Worm (Caenorhabditis elegans) whole organism, mixed stage, embryonic: ENCODE results near the gene set-15.

Source experiments
- M03D4.4 ChIP-seq: sonication (generic microtip); optimal IDR thresholded peaks from 2 replicates; lab custom pipeline; 2017; ENCODE audit warnings: mild to moderate bottlenecking, missing genetic modification characterization, missing compliant biosample characterization
- bed-3 ChIP-seq: fragments of 200-800 bp; sonication (Bioruptor generic); optimal IDR thresholded peaks from 3 replicates; lab custom pipeline; 2018; ENCODE audit warnings: mild to moderate bottlenecking, missing genetic modification characterization, moderate library complexity, missing compliant biosample characterization
- blmp-1 ChIP-seq: fragments of 150-350 bp; optimal IDR thresholded peaks from 2 replicates; lab custom pipeline; 2014; ENCODE audit warnings: missing biosample characterization, missing genetic modification characterization
- ceh-39 ChIP-seq: fragments of 150-350 bp; optimal IDR thresholded peaks from 2 replicates; lab custom pipeline; 2014; ENCODE audit warnings: missing biosample characterization, missing genetic modification characterization
- ceh-43 ChIP-seq: fragments of 200-800 bp; sonication (Bioruptor generic); optimal IDR thresholded peaks from 2 replicates; lab custom pipeline; 2018; ENCODE audit warnings: mild to moderate bottlenecking, missing genetic modification characterization, moderate library complexity, missing compliant biosample characterization
- ceh-83 ChIP-seq: fragments of 200-800 bp; sonication (Bioruptor generic); optimal IDR thresholded peaks from 2 replicates; lab custom pipeline; 2018; ENCODE audit warnings: mild to moderate bottlenecking, missing genetic modification characterization, missing compliant biosample characterization
- ces-1 ChIP-seq: fragments of 150-350 bp; optimal IDR thresholded peaks from 2 replicates; lab custom pipeline; 2014; ENCODE audit warnings: missing biosample characterization, missing genetic modification reagents, missing genetic modification characterization
- cnd-1 ChIP-seq: fragments of 200-800 bp; sonication (Bioruptor generic); optimal IDR thresholded peaks from 2 replicates; lab custom pipeline; 2018; ENCODE audit warnings: mild to moderate bottlenecking, missing genetic modification characterization, missing compliant biosample characterization
- drap-1 ChIP-seq: fragments of 200-800 bp; sonication (Bioruptor generic); optimal IDR thresholded peaks from 3 replicates; lab custom pipeline; 2018; ENCODE audit warnings: mild to moderate bottlenecking, missing genetic modification characterization, missing compliant biosample characterization
- elt-1 ChIP-seq: sonication (generic microtip); optimal IDR thresholded peaks from 2 replicates; lab custom pipeline; 2017; ENCODE audit warnings: missing genetic modification characterization, mild to moderate bottlenecking, missing compliant biosample characterization, antibody characterized with exemption, moderate library complexity, borderline replicate concordance; ENCODE audit not compliant: insufficient read depth
- elt-3 ChIP-seq: fragments of 150-350 bp; optimal IDR thresholded peaks from 2 replicates; lab custom pipeline; 2014; ENCODE audit warnings: missing biosample characterization, missing genetic modification characterization
- flh-1 ChIP-seq: fragments of 200-800 bp; sonication (Bioruptor generic); optimal IDR thresholded peaks from 2 replicates; lab custom pipeline; 2018; ENCODE audit warnings: mild to moderate bottlenecking, missing genetic modification characterization, moderate library complexity, missing compliant biosample characterization
- ham-2 ChIP-seq: fragments of 200-800 bp; sonication (Bioruptor generic); optimal IDR thresholded peaks from 2 replicates; lab custom pipeline; 2018; ENCODE audit warnings: mild to moderate bottlenecking, missing genetic modification characterization, missing compliant biosample characterization
- hlh-1 ChIP-seq: fragments of 150-350 bp; optimal IDR thresholded peaks from 2 replicates; lab custom pipeline; 2014; ENCODE audit warnings: missing biosample characterization, missing genetic modification reagents, missing genetic modification characterization
- lin-13 ChIP-seq: fragments of 150-350 bp; optimal IDR thresholded peaks from 2 replicates; lab custom pipeline; 2014; ENCODE audit warnings: missing biosample characterization, missing genetic modification characterization
- lin-32 ChIP-seq: fragments of 200-800 bp; sonication (Bioruptor generic); optimal IDR thresholded peaks from 2 replicates; lab custom pipeline; 2018; ENCODE audit warnings: mild to moderate bottlenecking, missing genetic modification characterization, missing compliant biosample characterization
- lsy-2 ChIP-seq: fragments of 150-350 bp; optimal IDR thresholded peaks from 2 replicates; lab custom pipeline; 2014; ENCODE audit warnings: missing biosample characterization, missing genetic modification characterization
- mab-5 ChIP-seq: fragments of 150-350 bp; optimal IDR thresholded peaks from 2 replicates; lab custom pipeline; 2014; ENCODE audit warnings: missing biosample characterization, missing genetic modification characterization
- mep-1 ChIP-seq: fragments of 150-350 bp; optimal IDR thresholded peaks from 2 replicates; lab custom pipeline; 2017; ENCODE audit warnings: missing biosample characterization, missing genetic modification reagents, missing genetic modification characterization, inconsistent platforms
- mls-2 ChIP-seq: sonication (generic microtip); optimal IDR thresholded peaks from 2 replicates; lab custom pipeline; 2016; ENCODE audit warnings: mild to moderate bottlenecking, missing genetic modification characterization, moderate library complexity, missing compliant biosample characterization
- nhr-12 ChIP-seq: fragments of 150-350 bp; optimal IDR thresholded peaks from 2 replicates; lab custom pipeline; 2014; ENCODE audit warnings: missing biosample characterization, missing genetic modification characterization
- nhr-2 ChIP-seq: fragments of 150-350 bp; optimal IDR thresholded peaks from 2 replicates; lab custom pipeline; 2014; ENCODE audit warnings: missing biosample characterization, missing genetic modification characterization
- nhr-237 ChIP-seq: fragments of 150-350 bp; optimal IDR thresholded peaks from 2 replicates; lab custom pipeline; 2014; ENCODE audit warnings: missing biosample characterization, missing genetic modification characterization
- nhr-28 ChIP-seq: fragments of 150-350 bp; optimal IDR thresholded peaks from 2 replicates; lab custom pipeline; 2014; ENCODE audit warnings: missing biosample characterization, missing genetic modification characterization
- nhr-76 ChIP-seq: sonication (generic microtip); optimal IDR thresholded peaks from 2 replicates; lab custom pipeline; 2017; ENCODE audit warnings: missing biosample characterization, missing genetic modification characterization
- pha-4 ChIP-seq: fragments of 150-350 bp; optimal IDR thresholded peaks from 2 replicates; lab custom pipeline; 2018; ENCODE audit warnings: missing biosample characterization, missing genetic modification reagents, missing genetic modification characterization
- sem-2 ChIP-seq: fragments of 200-800 bp; sonication (Bioruptor generic); optimal IDR thresholded peaks from 2 replicates; lab custom pipeline; 2018; ENCODE audit warnings: mild to moderate bottlenecking, missing genetic modification characterization, missing compliant biosample characterization
- snpc-4 ChIP-seq: fragments of 150-350 bp; optimal IDR thresholded peaks from 2 replicates; lab custom pipeline; 2014; ENCODE audit warnings: missing biosample characterization, missing genetic modification characterization
- sptf-1 ChIP-seq: sonication (generic microtip); optimal IDR thresholded peaks from 2 replicates; lab custom pipeline; 2017; ENCODE audit warnings: mild to moderate bottlenecking, missing genetic modification characterization, moderate library complexity, missing compliant biosample characterization
- tbx-8 ChIP-seq: fragments of 200-800 bp; sonication (Bioruptor generic); optimal IDR thresholded peaks from 2 replicates; lab custom pipeline; 2018; ENCODE audit warnings: mild to moderate bottlenecking, missing genetic modification characterization, moderate library complexity, missing compliant biosample characterization
- unc-120 ChIP-seq: sonication (generic microtip); optimal IDR thresholded peaks from 2 replicates; lab custom pipeline; 2017; ENCODE audit warnings: missing genetic modification characterization, missing compliant biosample characterization; ENCODE audit not compliant: poor library complexity, severe bottlenecking
- unc-39 ChIP-seq: fragments of 150-350 bp; optimal IDR thresholded peaks from 2 replicates; lab custom pipeline; 2014; ENCODE audit warnings: missing biosample characterization, missing genetic modification characterization
- unc-62 ChIP-seq: fragments of 150-350 bp; optimal IDR thresholded peaks from 2 replicates; lab custom pipeline; 2014; ENCODE audit warnings: missing biosample characterization, missing genetic modification reagents, missing genetic modification characterization
- zip-8 ChIP-seq: fragments of 150-350 bp; optimal IDR thresholded peaks from 2 replicates; lab custom pipeline; 2014; ENCODE audit warnings: missing biosample characterization, missing genetic modification characterization
- ztf-11 ChIP-seq: fragments of 150-350 bp; optimal IDR thresholded peaks from 2 replicates; lab custom pipeline; 2014; ENCODE audit warnings: missing biosample characterization, missing genetic modification characterization

The set-15 gene

DNA sequence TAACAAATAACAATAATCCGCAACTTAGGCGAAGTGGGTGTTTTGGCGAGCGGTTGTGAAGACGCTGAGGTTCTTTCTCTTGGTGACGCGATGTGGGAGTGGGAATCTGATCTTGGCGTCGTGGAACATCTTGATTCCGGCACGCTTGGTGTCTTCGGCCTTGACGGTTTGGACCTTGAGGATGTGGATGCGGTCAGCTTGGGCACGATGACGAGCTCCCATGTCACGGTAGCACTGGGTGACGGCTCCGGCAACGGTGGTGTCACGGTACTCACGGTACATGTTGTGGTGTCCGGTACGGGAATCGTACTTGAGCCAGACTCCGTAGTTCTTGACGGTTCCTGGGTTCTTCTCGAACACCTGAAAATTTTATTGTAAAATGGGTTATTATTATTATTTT, 30.9 kb downstream of the set-15 start:
- no peak for TF ChIP-seq nhr-2
- TF ChIP-seq nhr-76 (tag; lab: Kevin White, UChicago): no peak
- no peak for TF ChIP-seq mep-1 (tag; lab: Kevin White, UChicago)
- no peak for TF ChIP-seq sem-2 (GFP tag; lab: Kevin White, UChicago)
- TF ChIP-seq snpc-4 (tag; lab: Kevin White, UChicago): no peak
- TF ChIP-seq unc-120 (tag; lab: Kevin White, UChicago): no peak
- no peak for TF ChIP-seq unc-62 (GFP tag; lab: Kevin White, UChicago)
- no peak for TF ChIP-seq drap-1 (GFP tag; lab: Kevin White, UChicago)
- TF ChIP-seq ham-2 (GFP tag; lab: Kevin White, UChicago): no peak
- TF ChIP-seq zip-8 (tag; lab: Kevin White, UChicago): no peak
- no peak for TF ChIP-seq unc-39 (tag; lab: Kevin White, UChicago)
- TF ChIP-seq M03D4.4 (tag; lab: Kevin White, UChicago): no peak
- TF ChIP-seq sptf-1 (tag; lab: Kevin White, UChicago): no peak
- no peak for TF ChIP-seq cnd-1
- TF ChIP-seq bed-3 (GFP tag; lab: Kevin White, UChicago): no peak

- TF ChIP-seq ham-2 (GFP tag; lab: Kevin White, UChicago): no peak
- TF ChIP-seq unc-62 (GFP tag; lab: Kevin White, UChicago): no peak
- TF ChIP-seq mab-5: no peak
- TF ChIP-seq lin-32 (GFP tag; lab: Kevin White, UChicago): no peak
- no peak for TF ChIP-seq ceh-39
- TF ChIP-seq snpc-4 (tag; lab: Kevin White, UChicago): no peak
- TF ChIP-seq nhr-2: no peak
- no peak for TF ChIP-seq sem-2 (GFP tag; lab: Kevin White, UChicago)
- no peak for TF ChIP-seq nhr-28 (tag; lab: Kevin White, UChicago)
- no peak for TF ChIP-seq unc-120 (tag; lab: Kevin White, UChicago)
- no peak for TF ChIP-seq nhr-12 (tag; lab: Kevin White, UChicago)
- no peak for TF ChIP-seq tbx-8
- peak; percentile 76 for TF ChIP-seq lsy-2 (tag; lab: Kevin White, UChicago)
- peak; percentile 22 for TF ChIP-seq pha-4
- no peak for TF ChIP-seq lin-13
- peak; percentile 31 for TF ChIP-seq M03D4.4 (tag; lab: Kevin White, UChicago)
- no peak for TF ChIP-seq mls-2 (tag; lab: Kevin White, UChicago)
- peak; percentile 30 for TF ChIP-seq zip-8 (tag; lab: Kevin White, UChicago)
- TF ChIP-seq bed-3 (GFP tag; lab: Kevin White, UChicago): no peak
- TF ChIP-seq drap-1 (GFP tag; lab: Kevin White, UChicago): peak; percentile 33
- TF ChIP-seq nhr-76 (tag; lab: Kevin White, UChicago): no peak
- no peak for TF ChIP-seq ztf-11 (tag; lab: Kevin White, UChicago)
- no peak for TF ChIP-seq cnd-1
- no peak for TF ChIP-seq blmp-1 (tag; lab: Kevin White, UChicago)
- TF ChIP-seq mep-1 (tag; lab: Kevin White, UChicago): peak; percentile 55
- peak; percentile 58 for TF ChIP-seq sptf-1 (tag; lab: Kevin White, UChicago)
- no peak for TF ChIP-seq elt-3
- no peak for TF ChIP-seq ceh-43
- no peak for TF ChIP-seq elt-1 (tag; lab: Kevin White, UChicago)
- TF ChIP-seq ceh-83: no peak
- TF ChIP-seq flh-1 (GFP tag; lab: Kevin White, UChicago): peak; percentile 4
- no peak for TF ChIP-seq hlh-1
- TF ChIP-seq ces-1 (GFP tag; lab: Kevin White, UChicago): peak; percentile 22
- no peak for TF ChIP-seq unc-39 (tag; lab: Kevin White, UChicago)
- TF ChIP-seq nhr-237: peak; percentile 6
- TF ChIP-seq, all 35 proteins: peak for 10
These were observed 31.5 kb downstream of the set-15 start, which contains the start of gene cyc-2.1 for ce11 chrIV:4748408-4749105. Gene cyc-2.1, minus strand, starts transcription at chrIV:4749012.

ce11 chrIV:4747553-4747952, 32.5 kb downstream of the set-15 start, which contains the start of gene tctn-1:
Gene tctn-1, minus strand, starts transcription at chrIV:4747832.
- TF ChIP-seq hlh-1 (peak; percentile 30), nhr-28 (tag; lab: Kevin White, UChicago) (no peak)
